Worm (Caenorhabditis elegans): Measurements from ENCODE around the gene cchl-1.

DNA sequence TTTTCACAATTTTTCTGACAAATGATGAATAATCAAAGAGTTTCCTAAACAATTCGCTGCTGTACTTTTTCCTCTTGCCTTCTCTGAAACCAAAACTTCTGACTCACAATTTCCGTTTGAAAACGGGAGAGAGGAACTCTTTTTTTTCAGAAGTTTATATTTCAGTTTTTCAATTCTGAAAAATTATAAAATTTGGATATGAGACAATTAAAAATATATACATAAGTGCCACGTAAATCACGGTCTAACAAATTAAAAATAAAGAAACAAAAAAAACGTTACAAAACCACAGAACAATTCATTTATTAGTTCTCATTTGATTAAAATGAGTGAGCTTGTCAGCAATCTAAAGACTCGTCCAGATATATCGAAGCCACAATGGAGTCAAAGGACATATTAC is 50.5 kb downstream of the cchl-1 start, which contains the start of gene sfxn-1.2:
- TF ChIP-seq Y67H2A.10 (GFP tag; conservative IDR thresholded peaks at IDR 0.05) (no peak), zfh-2 (GFP tag; conservative IDR thresholded peaks at IDR 0.05) (no peak), pha-4 (tag; optimal IDR thresholded peaks at IDR 0.05) (no peak), tbx-9 (tag; optimal IDR thresholded peaks at IDR 0.05; ENCODE audit: borderline replicate concordance) (no peak), unc-62 (GFP tag; optimal IDR thresholded peaks at IDR 0.05) (no peak), somi-1 (GFP tag; optimal IDR thresholded peaks at IDR 0.05) (no peak), lin-54 (GFP tag; optimal IDR thresholded peaks at IDR 0.05) (no peak), him-1 (tag; optimal IDR thresholded peaks at IDR 0.05) (no peak), ets-4 (GFP tag; optimal IDR thresholded peaks at IDR 0.05) (no peak), ztf-28 (GFP tag; IDR thresholded peaks at IDR 0.05) (no peak)

Data from whole organism, young adult.